Worm (Caenorhabditis elegans) whole organism, young adult: ENCODE data around the gene C56A3.8.

ENCODE experiments used
- B0261.1 ChIP-seq: sonication (generic microtip); optimal IDR thresholded peaks from 2 replicates; lab custom pipeline; 2016; ENCODE audit warnings: mild to moderate bottlenecking, missing genetic modification characterization, moderate library complexity, missing compliant biosample characterization
- B0336.3 ChIP-seq: fragments of 200-800 bp; sonication (Bioruptor generic); IDR thresholded peaks from 2 replicates; pipeline ENCODE4 v1.3.6; 2022; ENCODE audit warnings: missing genetic modification characterization, missing compliant biosample characterization
- C06A6.2 ChIP-seq: fragments of 200-800 bp; sonication (Bioruptor generic); conservative IDR thresholded peaks from 2 replicates; pipeline ENCODE4 v1.3.6; 2022; ENCODE audit warnings: missing genetic modification characterization, missing compliant biosample characterization
- D2030.7 ChIP-seq: fragments of 200-800 bp; sonication (Bioruptor generic); IDR thresholded peaks from 2 replicates; pipeline ENCODE4 v1.3.6; 2022; ENCODE audit warnings: missing genetic modification reagents, missing genetic modification characterization, missing compliant biosample characterization
- F10E7.11 ChIP-seq: sonication (generic microtip); optimal IDR thresholded peaks from 2 replicates; lab custom pipeline; 2017; ENCODE audit warnings: mild to moderate bottlenecking, missing genetic modification characterization, moderate library complexity, missing compliant biosample characterization
- F39B2.1 ChIP-seq: fragments of 200-800 bp; sonication (Bioruptor generic); IDR thresholded peaks from 2 replicates; pipeline ENCODE4 v1.3.6; 2022; ENCODE audit warnings: missing genetic modification reagents, missing genetic modification characterization, missing compliant biosample characterization
- F52B5.7 ChIP-seq: sonication (generic microtip); optimal IDR thresholded peaks from 2 replicates; lab custom pipeline; 2016; ENCODE audit warnings: mild to moderate bottlenecking, missing genetic modification characterization, missing compliant biosample characterization
- F57A8.1 ChIP-seq: fragments of 200-800 bp; sonication (Bioruptor generic); optimal IDR thresholded peaks from 2 replicates; lab custom pipeline; 2018; ENCODE audit warnings: mild to moderate bottlenecking, missing genetic modification characterization, moderate library complexity, missing compliant biosample characterization
- F57C9.4 ChIP-seq: sonication (generic microtip); optimal IDR thresholded peaks from 2 replicates; lab custom pipeline; 2017; ENCODE audit warnings: mild to moderate bottlenecking, missing genetic modification characterization, missing compliant biosample characterization
- T26A5.8 ChIP-seq: sonication (generic microtip); optimal IDR thresholded peaks from 2 replicates; lab custom pipeline; 2016; ENCODE audit warnings: missing genetic modification characterization, missing compliant biosample characterization
- Y95B8A.8 ChIP-seq: fragments of 200-800 bp; sonication (Bioruptor generic); IDR thresholded peaks from 2 replicates; pipeline ENCODE4 v1.3.6; 2022; ENCODE audit warnings: missing genetic modification reagents, missing genetic modification characterization, missing compliant biosample characterization
- ZK185.1 ChIP-seq: sonication (generic microtip); optimal IDR thresholded peaks from 2 replicates; lab custom pipeline; 2016; ENCODE audit warnings: mild to moderate bottlenecking, missing genetic modification characterization, missing compliant biosample characterization; ENCODE audit not compliant: poor library complexity, severe bottlenecking
- ama-1 ChIP-seq, 3 experiments: fragments of 150-350 bp in 1 of 3; sonication (generic microtip) in 2 of 3; optimal IDR thresholded peaks; 2 replicates each; lab custom pipeline; 2014 to 2018; ENCODE audit warnings: missing biosample characterization in 2 of 3, missing genetic modification characterization in 2 of 3, missing genetic modification reagents in 2 of 3
- athp-1 ChIP-seq: sonication (generic microtip); optimal IDR thresholded peaks from 2 replicates; lab custom pipeline; 2017; ENCODE audit warnings: mild to moderate bottlenecking, missing genetic modification characterization, missing compliant biosample characterization
- attf-3 ChIP-seq: fragments of 200-800 bp; sonication (Bioruptor generic); conservative IDR thresholded peaks from 2 replicates; pipeline ENCODE4 v1.3.6; 2022; ENCODE audit warnings: missing genetic modification reagents, missing genetic modification characterization, missing compliant biosample characterization
- chd-7 ChIP-seq: sonication (generic microtip); optimal IDR thresholded peaks from 2 replicates; lab custom pipeline; 2016; ENCODE audit warnings: mild to moderate bottlenecking, missing genetic modification characterization, moderate library complexity, missing compliant biosample characterization
- dpl-1 ChIP-seq: fragments of 150-350 bp; optimal IDR thresholded peaks from 2 replicates; lab custom pipeline; 2014; ENCODE audit warnings: missing biosample characterization, missing genetic modification reagents, missing genetic modification characterization
- efl-1 ChIP-seq: fragments of 150-350 bp; optimal IDR thresholded peaks from 2 replicates; lab custom pipeline; 2014; ENCODE audit warnings: missing biosample characterization, missing genetic modification reagents, missing genetic modification characterization
- egrh-3 ChIP-seq: fragments of 200-800 bp; sonication (Bioruptor generic); IDR thresholded peaks from 2 replicates; pipeline ENCODE4 v1.3.6; 2022; ENCODE audit warnings: missing genetic modification reagents, missing genetic modification characterization, missing compliant biosample characterization
- gei-17 ChIP-seq: fragments of 200-800 bp; sonication (Bioruptor generic); optimal IDR thresholded peaks from 2 replicates; lab custom pipeline; 2018; ENCODE audit warnings: mild to moderate bottlenecking, missing genetic modification characterization, missing compliant biosample characterization
- hlh-12 ChIP-seq: sonication (generic microtip); optimal IDR thresholded peaks from 2 replicates; lab custom pipeline; 2016; ENCODE audit warnings: missing genetic modification characterization, missing compliant biosample characterization
- hlh-26 ChIP-seq: fragments of 200-800 bp; sonication (Bioruptor generic); conservative IDR thresholded peaks from 2 replicates; pipeline ENCODE4 v1.3.6; 2022; ENCODE audit warnings: missing genetic modification reagents, missing genetic modification characterization, missing compliant biosample characterization
- lag-1 ChIP-seq: fragments of 200-800 bp; sonication (Bioruptor generic); IDR thresholded peaks from 2 replicates; pipeline ENCODE4 v1.3.6; 2022; ENCODE audit warnings: missing genetic modification reagents, missing genetic modification characterization, missing compliant biosample characterization
- let-526 ChIP-seq: fragments of 200-800 bp; sonication (Bioruptor generic); IDR thresholded peaks from 2 replicates; pipeline ENCODE4 v1.3.6; 2022; ENCODE audit warnings: missing genetic modification reagents, missing genetic modification characterization, missing compliant biosample characterization
- lin-35 ChIP-seq, 3 experiments: fragments of 150-350 bp in 2 of 3; sonication (generic microtip) in 1 of 3; optimal IDR thresholded peaks; 2 replicates each; lab custom pipeline; 2014 to 2018; ENCODE audit warnings: missing biosample characterization in 3 of 3, missing genetic modification characterization in 3 of 3, missing genetic modification reagents in 3 of 3
- lir-1 ChIP-seq: fragments of 200-800 bp; sonication (Bioruptor generic); conservative IDR thresholded peaks from 2 replicates; pipeline ENCODE4 v1.3.6; 2022; ENCODE audit warnings: missing genetic modification reagents, missing genetic modification characterization, missing compliant biosample characterization
- lsl-1 ChIP-seq: fragments of 200-800 bp; sonication (Bioruptor generic); optimal IDR thresholded peaks from 2 replicates; lab custom pipeline; 2018; ENCODE audit warnings: mild to moderate bottlenecking, missing genetic modification characterization, moderate library complexity, missing compliant biosample characterization
- madf-3 ChIP-seq: fragments of 200-800 bp; sonication (Bioruptor generic); IDR thresholded peaks from 2 replicates; pipeline ENCODE4 v1.3.6; 2022; ENCODE audit warnings: missing genetic modification reagents, missing genetic modification characterization, missing compliant biosample characterization
- mxl-1 ChIP-seq: sonication (generic microtip); optimal IDR thresholded peaks from 2 replicates; lab custom pipeline; 2016; ENCODE audit warnings: missing genetic modification characterization, missing compliant biosample characterization
- nfya-1 ChIP-seq: sonication (generic microtip); optimal IDR thresholded peaks from 2 replicates; lab custom pipeline; 2017; ENCODE audit warnings: antibody characterized with exemption, missing compliant biosample characterization, missing genetic modification characterization, borderline replicate concordance; ENCODE audit not compliant: insufficient read depth
- nfyb-1 ChIP-seq: fragments of 200-800 bp; sonication (Bioruptor generic); IDR thresholded peaks from 2 replicates; pipeline ENCODE4 v1.3.6; 2022; ENCODE audit warnings: missing genetic modification reagents, missing genetic modification characterization, missing compliant biosample characterization
- nhr-120 ChIP-seq: fragments of 200-800 bp; sonication (Bioruptor generic); IDR thresholded peaks from 2 replicates; pipeline ENCODE4 v1.3.6; 2022; ENCODE audit warnings: missing genetic modification characterization, missing compliant biosample characterization
- nhr-80 ChIP-seq: sonication (generic microtip); optimal IDR thresholded peaks from 2 replicates; lab custom pipeline; 2016; ENCODE audit warnings: missing genetic modification characterization, missing compliant biosample characterization
- pbrm-1 ChIP-seq: fragments of 200-800 bp; sonication (Bioruptor generic); IDR thresholded peaks from 2 replicates; pipeline ENCODE4 v1.3.6; 2022; ENCODE audit warnings: missing genetic modification reagents, missing genetic modification characterization, missing compliant biosample characterization
- pha-4 ChIP-seq: fragments of 150-350 bp; sonication (generic microtip); optimal IDR thresholded peaks from 2 replicates; lab custom pipeline; 2014; ENCODE audit warnings: missing biosample characterization, missing genetic modification reagents, missing genetic modification characterization
- rcor-1 ChIP-seq: fragments of 200-800 bp; sonication (Bioruptor generic); IDR thresholded peaks from 2 replicates; pipeline ENCODE4 v1.3.6; 2022; ENCODE audit warnings: missing genetic modification reagents, missing genetic modification characterization, missing compliant biosample characterization
- snpc-1.1 ChIP-seq: sonication (generic microtip); optimal IDR thresholded peaks from 2 replicates; lab custom pipeline; 2017; ENCODE audit warnings: missing genetic modification characterization, mild to moderate bottlenecking, missing compliant biosample characterization, antibody characterized with exemption, moderate library complexity, missing genotype, missing genetic modification reagents; ENCODE audit not compliant: insufficient read depth
- somi-1 ChIP-seq: fragments of 200-800 bp; sonication (Bioruptor generic); optimal IDR thresholded peaks from 2 replicates; lab custom pipeline; 2018; ENCODE audit warnings: mild to moderate bottlenecking, missing genetic modification characterization, missing compliant biosample characterization
- sptf-2 ChIP-seq: fragments of 200-800 bp; sonication (Bioruptor generic); optimal IDR thresholded peaks from 2 replicates; lab custom pipeline; 2018; ENCODE audit warnings: mild to moderate bottlenecking, missing genetic modification characterization, missing compliant biosample characterization
- zfh-2 ChIP-seq: fragments of 200-800 bp; sonication (Bioruptor generic); conservative IDR thresholded peaks from 2 replicates; pipeline ENCODE4 v1.3.6; 2022; ENCODE audit warnings: missing genetic modification reagents, missing genetic modification characterization, missing compliant biosample characterization
- ztf-25 ChIP-seq: fragments of 200-800 bp; sonication (Bioruptor generic); IDR thresholded peaks from 2 replicates; pipeline ENCODE4 v1.3.6; 2022; ENCODE audit warnings: missing genetic modification reagents, missing genetic modification characterization, missing compliant biosample characterization
- ztf-26 ChIP-seq: sonication (generic microtip); optimal IDR thresholded peaks from 2 replicates; lab custom pipeline; 2017; ENCODE audit warnings: missing genetic modification characterization, missing compliant biosample characterization
- ztf-6 ChIP-seq: fragments of 200-800 bp; sonication (Bioruptor generic); IDR thresholded peaks from 2 replicates; pipeline ENCODE4 v1.3.6; 2022; ENCODE audit warnings: missing genetic modification reagents, missing genetic modification characterization, missing compliant biosample characterization

Gene C56A3.8

ce11 chrV:13559978-13560377 lies at the start of gene C56A3.8:
C56A3.8 (plus strand) TSS chrV:13560278.
- TF ChIP-seq D2030.7 (peak; percentile 38; the same call in 1 of the 2 replicates), lsl-1 (GFP tag; lab: Kevin White, UChicago) (peak; percentile 84), somi-1 (GFP tag; lab: Kevin White, UChicago) (no peak)

- TF ChIP-seq mxl-1 (tag; lab: Kevin White, UChicago) (no peak), egrh-3 (GFP tag; lab: Robert Waterston, UW) (no peak), snpc-1.1 (tag; lab: Kevin White, UChicago) (no peak), nhr-80 (tag; lab: Kevin White, UChicago) (no peak), ztf-25 (GFP tag; lab: Robert Waterston, UW) (no peak), ama-1 (optimal IDR thresholded peaks at IDR 0.05; lab: Kevin White, UChicago) (no peak), ama-1 (GFP tag; optimal IDR thresholded peaks at IDR 0.05; lab: Kevin White, UChicago) (no peak), nhr-120 (GFP tag; lab: Robert Waterston, UW) (no peak), nfyb-1 (GFP tag; lab: Robert Waterston, UW) (no peak), F57A8.1 (GFP tag; lab: Kevin White, UChicago) (no peak), F52B5.7 (tag; lab: Kevin White, UChicago) (no peak), F39B2.1 (GFP tag; lab: Robert Waterston, UW) (no peak), attf-3 (GFP tag; lab: Robert Waterston, UW) (no peak), lin-35 (GFP tag; optimal IDR thresholded peaks at IDR 0.05; lab: Kevin White, UChicago) (no peak)
These were observed 48.5 kb upstream of the C56A3.8 start, which contains the start of gene avr-15 for ce11 chrV:13511618-13512017. avr-15 (minus strand) TSS chrV:13511718.

- no peak for TF ChIP-seq nfya-1
- TF ChIP-seq, all 124 proteins: peak for 0
These were observed 47.6 kb upstream of the C56A3.8 start for ce11 chrV:13512515-13512914.

ce11 chrV:13515115-13515514 lies 45.0 kb upstream of the C56A3.8 start, which contains the start of gene semi-1:
semi-1 (minus strand) TSS chrV:13515215.
- no peak for TF ChIP-seq Y95B8A.8 (GFP tag; lab: Robert Waterston, UW)
- no peak for TF ChIP-seq T26A5.8 (tag; lab: Kevin White, UChicago)
- TF ChIP-seq D2030.7: no peak
- no peak for TF ChIP-seq rcor-1 (GFP tag; lab: Robert Waterston, UW)
- TF ChIP-seq F52B5.7 (tag; lab: Kevin White, UChicago): no peak
- TF ChIP-seq chd-7 (tag; lab: Kevin White, UChicago): no peak
- TF ChIP-seq C06A6.2 (GFP tag; lab: Robert Waterston, UW): no peak
- TF ChIP-seq zfh-2 (GFP tag; lab: Robert Waterston, UW): no peak
- no peak for TF ChIP-seq hlh-26
- no peak for TF ChIP-seq F10E7.11
- no peak for TF ChIP-seq lag-1
- no peak for TF ChIP-seq B0336.3
- TF ChIP-seq B0261.1 (tag; lab: Kevin White, UChicago): no peak

- TF ChIP-seq gei-17 (GFP tag; lab: Kevin White, UChicago): no peak
- TF ChIP-seq pbrm-1: no peak
- TF ChIP-seq ama-1 (optimal IDR thresholded peaks at IDR 0.05; lab: Kevin White, UChicago): no peak
- TF ChIP-seq ama-1 (GFP tag; optimal IDR thresholded peaks at IDR 0.05; lab: Kevin White, UChicago): no peak
- TF ChIP-seq F57C9.4 (tag; lab: Kevin White, UChicago): no peak
- no peak for TF ChIP-seq dpl-1 (GFP tag; lab: Kevin White, UChicago)
- TF ChIP-seq athp-1: no peak
- TF ChIP-seq ZK185.1: no peak
- TF ChIP-seq ztf-6 (GFP tag; lab: Robert Waterston, UW): no peak
- no peak for TF ChIP-seq lir-1
- TF ChIP-seq pha-4 (tag; lab: Kevin White, UChicago): no peak
- TF ChIP-seq hlh-12: no peak
- TF ChIP-seq efl-1 (GFP tag; lab: Kevin White, UChicago): no peak
- TF ChIP-seq snpc-1.1 (tag; lab: Kevin White, UChicago): no peak
- no peak for TF ChIP-seq madf-3 (GFP tag; lab: Robert Waterston, UW)
- TF ChIP-seq somi-1 (GFP tag; lab: Kevin White, UChicago): no peak
- no peak for TF ChIP-seq ztf-26 (tag; lab: Kevin White, UChicago)
- no peak for TF ChIP-seq let-526 (GFP tag; lab: Robert Waterston, UW)
- TF ChIP-seq sptf-2: no peak
These were observed 36.9 kb upstream of the C56A3.8 start, which contains the start of gene R11G10.3 for ce11 chrV:13523194-13523593. R11G10.3 (plus strand) TSS chrV:13523494.
